Worm (Caenorhabditis elegans): ENCODE results near the gene R10E4.6.

DNA sequence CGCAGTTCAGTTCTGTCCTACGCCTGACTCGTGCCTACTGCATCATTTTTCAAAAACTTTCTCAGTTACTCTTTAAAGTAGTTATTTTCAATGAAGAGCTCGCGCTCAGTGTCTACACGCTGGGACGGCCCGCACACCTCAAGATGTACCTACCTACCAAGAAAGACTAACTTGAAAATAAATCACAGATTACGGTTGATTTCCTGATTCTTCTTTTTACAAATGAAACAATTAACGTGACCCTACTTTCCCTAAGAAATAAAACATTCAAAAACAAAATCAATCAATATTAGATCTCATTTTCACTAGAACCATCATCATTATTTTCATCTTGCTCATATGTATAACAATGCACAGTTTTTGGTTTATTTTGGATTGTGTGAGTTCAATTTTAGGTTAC is 28.2 kb downstream of the R10E4.6 start, which contains the start of gene H38K22.7:
- TF ChIP-seq aly-1 (tag; optimal IDR thresholded peaks at IDR 0.05), result no peak
- TF ChIP-seq ceh-13 (GFP tag; optimal IDR thresholded peaks at IDR 0.05), result no peak
- no peak for TF ChIP-seq ceh-36 (tag; optimal IDR thresholded peaks at IDR 0.05)
- no peak for TF ChIP-seq tra-4 (tag; optimal IDR thresholded peaks at IDR 0.05)
- TF ChIP-seq flt-1 (GFP tag; IDR thresholded peaks at IDR 0.05), result no peak
